Fruit fly (Drosophila melanogaster) S2 (cell line): ENCODE measurements around the gene CG31663.

ENCODE experiments used
- CG8478 ChIP-seq: fragments of >200 bp; optimal IDR thresholded peaks from 2 replicates; lab custom pipeline; 2018
- CTCF ChIP-seq, 2 experiments: fragments of >200 bp; optimal IDR thresholded peaks; 2 replicates each; lab custom pipeline; 2018

DNA sequence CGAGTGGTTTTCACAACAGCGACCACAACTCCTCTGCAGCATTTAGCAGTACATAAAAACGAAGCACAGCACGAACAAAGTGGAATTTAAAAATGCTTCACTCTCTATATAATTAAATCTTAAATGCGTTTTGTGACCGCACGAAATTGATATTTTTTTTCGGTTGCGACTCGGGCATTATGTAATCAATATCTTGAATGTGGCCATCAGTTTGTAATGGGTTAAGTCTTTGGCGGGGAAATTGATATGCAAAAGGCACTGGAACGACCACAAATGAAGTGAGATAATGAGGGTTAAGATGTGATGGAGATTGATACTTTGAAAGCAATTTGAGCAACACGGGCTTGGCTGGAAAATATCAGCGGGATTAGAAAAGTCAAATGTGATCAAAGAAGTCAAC lies 42.6 kb upstream of the CG31663 start:
- TF ChIP-seq CG8478 (lab: Kevin White, UChicago) = no peak
- no peak for TF ChIP-seq CTCF (optimal IDR thresholded peaks at IDR 0.05; lab: Kevin White, UChicago)
